Fruit fly (Drosophila melanogaster) whole organism, embryonic: ENCODE results near the gene dachs.
A peak's percentile ranks its signal among the peaks of the same experiment; 100 is the strongest.

Experiments used
- Bgb ChIP-seq: fragments of 200-800 bp; sonication (Bioruptor generic); IDR thresholded peaks from 2 replicates; pipeline ENCODE4 v1.3.6; 2022; ENCODE audit warnings: missing biosample characterization, missing genetic modification characterization; ENCODE audit not compliant: partially characterized antibody
- C15 ChIP-seq: fragments of 200-800 bp; sonication (Bioruptor generic); IDR thresholded peaks from 3 replicates; pipeline ENCODE4 v1.3.6; 2022; ENCODE audit warnings: missing biosample characterization, missing genetic modification characterization
- CG12236 ChIP-seq: fragments of 200-800 bp; sonication (Bioruptor generic); optimal IDR thresholded peaks from 2 replicates; lab custom pipeline; 2016; ENCODE audit warnings: missing biosample characterization, missing genetic modification characterization
- CG12659 ChIP-seq: fragments of 200-800 bp; sonication (Bioruptor generic); optimal IDR thresholded peaks from 3 replicates; lab custom pipeline; 2017; ENCODE audit warnings: mild to moderate bottlenecking, missing biosample characterization, missing genetic modification reagents, missing genetic modification characterization
- CG13894 ChIP-seq: fragments of 200-800 bp; sonication (Bioruptor generic); optimal IDR thresholded peaks from 3 replicates; lab custom pipeline; 2018; ENCODE audit warnings: missing biosample characterization, mild to moderate bottlenecking, missing genetic modification characterization, moderate library complexity
- CG15011 ChIP-seq: fragments of 200-800 bp; sonication (Bioruptor generic); optimal IDR thresholded peaks from 3 replicates; lab custom pipeline; 2018; ENCODE audit warnings: missing biosample characterization, mild to moderate bottlenecking, missing genetic modification characterization
- CG1529 ChIP-seq: fragments of 200-800 bp; sonication (Bioruptor generic); optimal IDR thresholded peaks from 3 replicates; lab custom pipeline; 2018; ENCODE audit warnings: missing biosample characterization, missing genetic modification characterization
- CG17385 ChIP-seq: fragments of 200-800 bp; sonication (Bioruptor generic); optimal IDR thresholded peaks from 3 replicates; lab custom pipeline; 2018; ENCODE audit warnings: missing biosample characterization, mild to moderate bottlenecking, missing genetic modification characterization
- CG17612 ChIP-seq: fragments of 200-800 bp; sonication (Bioruptor generic); IDR thresholded peaks from 2 replicates; pipeline ENCODE4 v1.3.6; 2022; ENCODE audit warnings: missing biosample characterization, missing genetic modification characterization
- CG17912 ChIP-seq: fragments of 200-800 bp; sonication (Bioruptor generic); optimal IDR thresholded peaks from 2 replicates; lab custom pipeline; 2018; ENCODE audit warnings: missing biosample characterization, mild to moderate bottlenecking, missing genetic modification characterization
- CG18262 ChIP-seq: fragments of 200-800 bp; optimal IDR thresholded peaks from 3 replicates; lab custom pipeline; 2019; ENCODE audit warnings: missing biosample characterization, mild to moderate bottlenecking, missing genetic modification characterization, moderate library complexity
- CG18619 ChIP-seq: fragments of 200-800 bp; sonication (Bioruptor generic); optimal IDR thresholded peaks from 3 replicates; lab custom pipeline; 2017; ENCODE audit warnings: missing biosample characterization, mild to moderate bottlenecking, missing genetic modification characterization
- CG2120 ChIP-seq: fragments of 200-800 bp; sonication (Bioruptor generic); optimal IDR thresholded peaks from 3 replicates; lab custom pipeline; 2016; ENCODE audit warnings: missing biosample characterization, missing genetic modification characterization
- CG30431 ChIP-seq: fragments of 200-800 bp; sonication (Bioruptor generic); optimal IDR thresholded peaks from 2 replicates; lab custom pipeline; 2017; ENCODE audit warnings: missing biosample characterization, missing genetic modification characterization
- CG4328 ChIP-seq: fragments of 200-800 bp; sonication (Bioruptor generic); optimal IDR thresholded peaks from 3 replicates; lab custom pipeline; 2017; ENCODE audit warnings: missing biosample characterization, missing genetic modification reagents, missing genetic modification characterization
- CG4424 ChIP-seq: fragments of 200-800 bp; sonication (Bioruptor generic); optimal IDR thresholded peaks from 3 replicates; lab custom pipeline; 2016; ENCODE audit warnings: missing biosample characterization, missing genetic modification characterization
- CG4617 ChIP-seq: fragments of 200-800 bp; sonication (Bioruptor generic); optimal IDR thresholded peaks from 3 replicates; lab custom pipeline; 2016; ENCODE audit warnings: missing biosample characterization, missing genetic modification characterization, borderline replicate concordance
- CG7357 ChIP-seq: fragments of 200-800 bp; sonication (Bioruptor generic); IDR thresholded peaks from 3 replicates; pipeline ENCODE4 v1.3.6; 2022; ENCODE audit warnings: missing biosample characterization, missing genetic modification characterization
- CG7786 ChIP-seq: fragments of 200-800 bp; sonication (Bioruptor generic); optimal IDR thresholded peaks from 2 replicates; lab custom pipeline; 2016; ENCODE audit warnings: missing biosample characterization, missing genetic modification characterization
- CG7963 ChIP-seq: fragments of 200-800 bp; sonication (Bioruptor generic); IDR thresholded peaks from 3 replicates; pipeline ENCODE4 v1.3.6; 2022; ENCODE audit warnings: missing biosample characterization, missing genetic modification characterization; ENCODE audit not compliant: partially characterized antibody
- D ChIP-seq, 2 experiments: fragments of 200-800 bp in 1 of 2; fragments of >200 bp in 1 of 2; sonication (Bioruptor generic) in 1 of 2; optimal IDR thresholded peaks; 2 replicates in 1 of 2; 3 replicates in 1 of 2; lab custom pipeline; 2017; ENCODE audit warnings: mild to moderate bottlenecking in 1 of 2, missing biosample characterization in 1 of 2, missing genetic modification characterization in 1 of 2, missing genetic modification reagents in 1 of 2
- D19B ChIP-seq: fragments of 200-800 bp; sonication (Bioruptor generic); optimal IDR thresholded peaks from 2 replicates; lab custom pipeline; 2017; ENCODE audit warnings: missing biosample characterization, mild to moderate bottlenecking, missing genetic modification characterization
- Dip3 ChIP-seq: fragments of 200-800 bp; sonication (Bioruptor generic); optimal IDR thresholded peaks from 3 replicates; lab custom pipeline; 2016; ENCODE audit warnings: missing biosample characterization, missing genetic modification characterization
- E2f1 ChIP-seq: fragments of 200-800 bp; sonication (Bioruptor generic); IDR thresholded peaks from 2 replicates; pipeline ENCODE4 v1.3.6; 2022; ENCODE audit warnings: missing biosample characterization, missing genetic modification characterization
- GATAe ChIP-seq: fragments of 200-800 bp; sonication (Bioruptor generic); conservative IDR thresholded peaks from 2 replicates; pipeline ENCODE4 v1.3.6; 2022; ENCODE audit warnings: missing biosample characterization, missing genetic modification characterization
- Lpt ChIP-seq: fragments of >200 bp; optimal IDR thresholded peaks from 2 replicates; lab custom pipeline; 2018; ENCODE audit warnings: missing biosample characterization, missing genetic modification characterization
- Med ChIP-seq: fragments of 200-800 bp; sonication (Bioruptor generic); peaks from one replicate; lab custom pipeline; 2016; ENCODE audit warnings: missing biosample characterization, missing genetic modification characterization, mild to moderate bottlenecking, inconsistent platforms, moderate library complexity
- Nf-YB ChIP-seq: fragments of 200-800 bp; sonication (Bioruptor generic); optimal IDR thresholded peaks from 3 replicates; lab custom pipeline; 2019; ENCODE audit warnings: missing biosample characterization, mild to moderate bottlenecking, missing genetic modification characterization, moderate library complexity
- Oaz ChIP-seq: fragments of 200-800 bp; sonication (Bioruptor generic); IDR thresholded peaks from 2 replicates; pipeline ENCODE4 v1.3.6; 2022; ENCODE audit warnings: missing biosample characterization, missing genetic modification characterization
- Scr ChIP-seq: fragments of 200-800 bp; sonication (Bioruptor generic); IDR thresholded peaks from 2 replicates; pipeline ENCODE4 v1.3.6; 2022; ENCODE audit warnings: missing biosample characterization, missing genetic modification characterization; ENCODE audit not compliant: partially characterized antibody
- bigmax ChIP-seq: fragments of 200-800 bp; sonication (Bioruptor generic); optimal IDR thresholded peaks from 2 replicates; lab custom pipeline; 2018; ENCODE audit warnings: missing biosample characterization, mild to moderate bottlenecking, missing genetic modification characterization
- cad ChIP-seq: fragments of >200 bp; optimal IDR thresholded peaks from 2 replicates; lab custom pipeline; 2017; ENCODE audit warnings: missing biosample characterization, missing genetic modification characterization
- crp ChIP-seq, 2 experiments: fragments of 200-800 bp; sonication (Bioruptor generic); optimal IDR thresholded peaks; 2 replicates in 1 of 2; 3 replicates in 1 of 2; lab custom pipeline; 2017; ENCODE audit warnings: missing biosample characterization in 2 of 2, missing genetic modification characterization in 2 of 2, mild to moderate bottlenecking in 1 of 2, moderate library complexity in 1 of 2
- ewg ChIP-seq: fragments of 200-800 bp; sonication (Bioruptor generic); optimal IDR thresholded peaks from 3 replicates; lab custom pipeline; 2017; ENCODE audit warnings: mild to moderate bottlenecking, missing biosample characterization, missing genetic modification reagents, missing genetic modification characterization
- fd3F ChIP-seq: fragments of 200-800 bp; sonication (Bioruptor generic); optimal IDR thresholded peaks from 2 replicates; lab custom pipeline; 2018; ENCODE audit warnings: missing biosample characterization, mild to moderate bottlenecking, missing genetic modification characterization, moderate library complexity
- gcm2 ChIP-seq: fragments of 200-800 bp; sonication (Bioruptor generic); optimal IDR thresholded peaks from 2 replicates; lab custom pipeline; 2016; ENCODE audit warnings: missing biosample characterization, missing genetic modification characterization
- ham ChIP-seq: fragments of 200-800 bp; sonication (Bioruptor generic); IDR thresholded peaks from 2 replicates; pipeline ENCODE4 v1.3.6; 2022; ENCODE audit warnings: missing biosample characterization, missing genetic modification characterization
- hbn ChIP-seq: fragments of 200-800 bp; sonication (Bioruptor generic); IDR thresholded peaks from 2 replicates; pipeline ENCODE4 v1.3.6; 2022; ENCODE audit warnings: missing biosample characterization, missing genetic modification characterization; ENCODE audit not compliant: partially characterized antibody
- ind ChIP-seq: fragments of 200-800 bp; sonication (Bioruptor generic); optimal IDR thresholded peaks from 3 replicates; lab custom pipeline; 2016; ENCODE audit warnings: missing biosample characterization, missing genetic modification characterization
- pb ChIP-seq: fragments of 200-800 bp; sonication (Bioruptor generic); optimal IDR thresholded peaks from 3 replicates; lab custom pipeline; 2016; ENCODE audit warnings: missing biosample characterization, missing genetic modification characterization
- pita ChIP-seq: fragments of 200-800 bp; sonication (Bioruptor generic); optimal IDR thresholded peaks from 2 replicates; lab custom pipeline; 2017; ENCODE audit warnings: missing biosample characterization, mild to moderate bottlenecking, missing genetic modification characterization
- prd ChIP-seq, 3 experiments: fragments of >200 bp in 2 of 3; fragments of 200-800 bp in 1 of 3; sonication (Bioruptor generic) in 1 of 3; optimal IDR thresholded peaks in 2 of 3; IDR thresholded peaks in 1 of 3; 2 replicates in 2 of 3; 3 replicates in 1 of 3; pipeline versions ENCODE4 v1.3.6 to Lab custom; 2017 to 2022; ENCODE audit warnings: missing biosample characterization in 1 of 3, missing genetic modification characterization in 1 of 3
- run ChIP-seq: fragments of 200-800 bp; sonication (Bioruptor generic); optimal IDR thresholded peaks from 3 replicates; lab custom pipeline; 2018; ENCODE audit warnings: missing biosample characterization, mild to moderate bottlenecking, missing genetic modification characterization
- schlank ChIP-seq: fragments of 200-800 bp; sonication (Bioruptor generic); optimal IDR thresholded peaks from 2 replicates; lab custom pipeline; 2018; ENCODE audit warnings: missing biosample characterization, mild to moderate bottlenecking, missing genetic modification characterization
- scrt ChIP-seq: fragments of 200-800 bp; sonication (Bioruptor generic); optimal IDR thresholded peaks from 2 replicates; lab custom pipeline; 2018; ENCODE audit warnings: missing biosample characterization, mild to moderate bottlenecking, missing genetic modification characterization, moderate library complexity
- sna ChIP-seq: fragments of 200-800 bp; sonication (Bioruptor generic); IDR thresholded peaks from 2 replicates; pipeline ENCODE4 v1.3.6; 2022; ENCODE audit warnings: missing biosample characterization, missing genetic modification characterization; ENCODE audit not compliant: partially characterized antibody
- ssp ChIP-seq: fragments of 200-800 bp; sonication (Bioruptor generic); IDR thresholded peaks from 2 replicates; pipeline ENCODE4 v1.3.6; 2022; ENCODE audit warnings: missing biosample characterization, missing genetic modification characterization
- vvl ChIP-seq: fragments of 200-800 bp; sonication (Bioruptor generic); IDR thresholded peaks from 2 replicates; pipeline ENCODE4 v1.3.6; 2022; ENCODE audit warnings: missing biosample characterization, missing genetic modification characterization
- wek ChIP-seq: fragments of 200-800 bp; sonication (Bioruptor generic); optimal IDR thresholded peaks from 3 replicates; lab custom pipeline; 2018; ENCODE audit warnings: missing biosample characterization, mild to moderate bottlenecking, missing genetic modification characterization, moderate library complexity

Gene dachs

DNA sequence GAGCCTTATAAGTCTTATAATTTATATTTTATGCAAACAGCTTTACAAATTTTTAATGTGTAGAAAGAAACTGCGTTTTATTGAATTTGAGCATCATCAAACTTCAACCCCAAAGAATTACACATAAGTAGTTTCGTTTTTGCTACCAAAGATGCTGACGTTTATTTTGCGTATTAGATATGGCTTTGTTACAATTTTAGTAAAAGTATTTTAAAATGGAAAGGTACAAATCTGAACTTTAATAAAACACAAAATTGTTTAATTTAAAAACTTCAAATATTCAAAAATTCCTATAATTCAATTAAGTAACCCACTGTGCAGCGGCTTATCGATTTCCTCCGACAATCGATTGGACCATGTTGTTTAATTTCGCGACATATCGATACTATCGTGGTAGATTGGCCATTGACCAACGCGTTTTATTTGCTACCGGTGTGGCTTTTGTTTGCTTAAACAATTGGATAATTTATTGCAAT lies 2.5 kb upstream of the dachs start, which contains the start of gene prg (continued):
- TF ChIP-seq Bgb: peak; percentile 98
- TF ChIP-seq Dip3: peak; percentile 39
- TF ChIP-seq CG7963 (GFP tag; lab: Robert Waterston, UW): peak; percentile 98
- no peak for TF ChIP-seq scrt (GFP tag; lab: Kevin White, UChicago)
- peak; percentile 38 for TF ChIP-seq Nf-YB
- no peak for TF ChIP-seq prd (optimal IDR thresholded peaks at IDR 0.05; lab: Kevin White, UChicago)
- TF ChIP-seq prd (GFP tag; IDR thresholded peaks at IDR 0.05; lab: Robert Waterston, UW): no peak; the same call in 2 of the 3 replicates
- no peak for TF ChIP-seq cad (GFP tag; lab: Kevin White, UChicago)
- peak; percentile 96 for TF ChIP-seq Scr (GFP tag; lab: Robert Waterston, UW)
- no peak for TF ChIP-seq wek (GFP tag; lab: Kevin White, UChicago)
- TF ChIP-seq CG17385: peak; percentile 66
- TF ChIP-seq ind (GFP tag; lab: Kevin White, UChicago): peak; percentile 43
- peak; percentile 44 for TF ChIP-seq gcm2 (GFP tag; lab: Kevin White, UChicago)
- peak; percentile 19 for TF ChIP-seq ewg
- TF ChIP-seq fd3F (GFP tag; lab: Kevin White, UChicago): peak; percentile 53
- TF ChIP-seq CG30431: no peak
- TF ChIP-seq hbn (GFP tag; lab: Robert Waterston, UW): peak; percentile 98
- TF ChIP-seq run: peak; percentile 8
- 0 out of 2 replicates have a peak, but pooled peaks have one; percentile 16 for TF ChIP-seq GATAe (GFP tag; lab: Robert Waterston, UW)
- TF ChIP-seq pita (GFP tag; lab: Kevin White, UChicago): no peak
- peak; percentile 70 for TF ChIP-seq CG12659 (GFP tag; lab: Kevin White, UChicago)
- TF ChIP-seq CG13894 (tag; lab: Kevin White, UChicago): peak; percentile 53
- no peak for TF ChIP-seq D (optimal IDR thresholded peaks at IDR 0.05; lab: Kevin White, UChicago)
- TF ChIP-seq D (GFP tag; optimal IDR thresholded peaks at IDR 0.05; lab: Kevin White, UChicago): peak; percentile 17
- peak; percentile 94 for TF ChIP-seq Med (GFP tag; lab: Kevin White, UChicago)
- peak; percentile 37 for TF ChIP-seq CG1529 (GFP tag; lab: Kevin White, UChicago)
- TF ChIP-seq CG12236 (GFP tag; lab: Kevin White, UChicago): peak; percentile 43
- TF ChIP-seq CG15011 (GFP tag; lab: Kevin White, UChicago): peak; percentile 44
- TF ChIP-seq pb: peak; percentile 51
- no peak for TF ChIP-seq ham
- TF ChIP-seq vvl (GFP tag; lab: Robert Waterston, UW): peak; percentile 64
- TF ChIP-seq schlank (tag; lab: Kevin White, UChicago): no peak
- peak; percentile 75 for TF ChIP-seq CG18262 (tag; lab: Kevin White, UChicago)
- TF ChIP-seq CG4424 (GFP tag; lab: Kevin White, UChicago): peak; percentile 13
- TF ChIP-seq Oaz (GFP tag; lab: Robert Waterston, UW): peak; percentile 32; the same call in 1 of the 2 replicates
- no peak for TF ChIP-seq Lpt (GFP tag; lab: Kevin White, UChicago)
- TF ChIP-seq sna (GFP tag; lab: Robert Waterston, UW): peak; percentile 96
- TF ChIP-seq D19B (GFP tag; lab: Kevin White, UChicago): peak; percentile 53
- no peak for TF ChIP-seq CG7357
- TF ChIP-seq ssp (GFP tag; lab: Robert Waterston, UW): no peak
- peak in 1 of 2 experiments; percentile 38 for TF ChIP-seq crp (GFP tag; optimal IDR thresholded peaks at IDR 0.05; lab: Kevin White, UChicago)
- peak; percentile 35; the same call in 1 of the 2 replicates for TF ChIP-seq E2f1 (GFP tag; lab: Robert Waterston, UW)
- TF ChIP-seq CG4617 (GFP tag; lab: Kevin White, UChicago): peak; percentile 57
- TF ChIP-seq CG18619 (GFP tag; lab: Kevin White, UChicago): peak; percentile 52
- peak; percentile 47 for TF ChIP-seq CG4328 (GFP tag; lab: Kevin White, UChicago)
- TF ChIP-seq CG2120 (GFP tag; lab: Kevin White, UChicago): peak; percentile 83
- TF ChIP-seq C15 (GFP tag; lab: Robert Waterston, UW): no peak
- TF ChIP-seq bigmax (GFP tag; lab: Kevin White, UChicago): no peak
- no peak for TF ChIP-seq CG17912
- TF ChIP-seq CG7786 (GFP tag; lab: Kevin White, UChicago): peak; percentile 38
- no peak for TF ChIP-seq CG17612 (GFP tag; lab: Robert Waterston, UW)
